Worm (Caenorhabditis elegans): ENCODE data around the gene slcr-46.3.

DNA sequence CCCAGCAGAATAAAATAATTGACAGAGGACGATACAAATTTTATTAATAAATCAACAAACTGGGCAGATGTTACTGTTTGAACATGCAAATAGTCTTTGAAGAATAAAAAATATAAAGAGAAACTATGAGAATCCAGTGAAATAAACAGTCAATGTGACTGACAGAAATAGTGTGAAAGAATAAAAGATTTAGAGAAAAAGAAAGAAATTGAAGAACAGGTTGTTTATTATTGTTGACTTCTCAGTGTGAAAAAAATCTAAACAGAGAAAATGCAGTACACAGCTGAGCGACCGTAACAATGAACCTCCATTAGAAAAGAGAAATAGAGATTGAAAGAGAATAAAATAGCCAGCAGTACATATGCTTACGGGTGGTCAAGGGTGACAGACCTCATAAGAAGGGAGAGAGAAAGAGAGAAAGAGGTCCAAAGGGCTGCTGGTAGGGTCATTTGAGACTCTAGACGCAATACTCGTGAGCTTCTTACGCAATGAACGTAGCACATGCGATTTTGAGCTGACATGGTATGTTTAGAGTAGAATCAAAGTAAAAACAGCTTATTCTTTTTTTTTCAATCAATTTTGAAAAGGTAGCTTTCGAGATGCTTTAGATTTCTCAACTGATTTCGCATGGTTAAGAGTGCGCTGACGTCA, at the start of gene slcr-46.3:
- TF ChIP-seq him-1 (tag; optimal IDR thresholded peaks at IDR 0.05) (no peak), dao-5 (tag; optimal IDR thresholded peaks at IDR 0.05) (no peak)
